Worm (Caenorhabditis elegans) whole organism, late embryonic: ENCODE measurements around the gene eif-2Bgamma.
A peak's percentile ranks its signal among the peaks of the same experiment; 100 is the strongest.

ENCODE experiments used
- C08G9.2 ChIP-seq: sonication (generic microtip); optimal IDR thresholded peaks from 2 replicates; lab custom pipeline; 2016; ENCODE audit warnings: mild to moderate bottlenecking, missing genetic modification characterization, moderate library complexity, missing compliant biosample characterization
- C38D4.7 ChIP-seq: fragments of 200-800 bp; sonication (Bioruptor generic); optimal IDR thresholded peaks from 2 replicates; lab custom pipeline; 2018; ENCODE audit warnings: mild to moderate bottlenecking, missing genetic modification characterization, moderate library complexity, missing compliant biosample characterization
- F13H6.1 ChIP-seq: sonication (generic microtip); optimal IDR thresholded peaks from 2 replicates; lab custom pipeline; 2016; ENCODE audit warnings: missing genetic modification characterization, missing compliant biosample characterization
- K02D7.2 ChIP-seq: sonication (generic microtip); optimal IDR thresholded peaks from 2 replicates; lab custom pipeline; 2017; ENCODE audit warnings: mild to moderate bottlenecking, missing genetic modification characterization, missing compliant biosample characterization
- K09A11.1 ChIP-seq: sonication (generic microtip); optimal IDR thresholded peaks from 2 replicates; lab custom pipeline; 2017; ENCODE audit warnings: antibody characterized with exemption, mild to moderate bottlenecking, missing genetic modification characterization, missing compliant biosample characterization; ENCODE audit not compliant: insufficient read depth
- Y22D7AL.16 ChIP-seq: sonication (generic microtip); optimal IDR thresholded peaks from 2 replicates; lab custom pipeline; 2016; ENCODE audit warnings: missing genetic modification characterization, missing compliant biosample characterization
- ahr-1 ChIP-seq: sonication (generic microtip); optimal IDR thresholded peaks from 2 replicates; lab custom pipeline; 2016; ENCODE audit warnings: missing genetic modification characterization, missing compliant biosample characterization
- ceh-18 ChIP-seq: sonication (generic microtip); optimal IDR thresholded peaks from 2 replicates; lab custom pipeline; 2016; ENCODE audit warnings: missing genetic modification characterization, missing compliant biosample characterization
- ceh-19 ChIP-seq: fragments of 200-800 bp; sonication (Bioruptor generic); optimal IDR thresholded peaks from 2 replicates; lab custom pipeline; 2018; ENCODE audit warnings: mild to moderate bottlenecking, missing genetic modification characterization, missing compliant biosample characterization
- ceh-31 ChIP-seq: sonication (generic microtip); optimal IDR thresholded peaks from 2 replicates; lab custom pipeline; 2016; ENCODE audit warnings: missing genetic modification characterization, missing compliant biosample characterization
- ceh-45 ChIP-seq: fragments of 200-800 bp; sonication (Bioruptor generic); IDR thresholded peaks from 2 replicates; pipeline ENCODE4 v1.3.6; 2022; ENCODE audit warnings: missing genetic modification reagents, missing genetic modification characterization, missing compliant biosample characterization
- ceh-48 ChIP-seq: sonication (generic microtip); optimal IDR thresholded peaks from 2 replicates; lab custom pipeline; 2016; ENCODE audit warnings: missing genetic modification characterization, inconsistent platforms, missing compliant biosample characterization
- ceh-6 ChIP-seq: fragments of 200-800 bp; sonication (Bioruptor generic); optimal IDR thresholded peaks from 2 replicates; lab custom pipeline; 2018; ENCODE audit warnings: mild to moderate bottlenecking, missing genetic modification characterization, missing compliant biosample characterization
- ceh-9 ChIP-seq: sonication (generic microtip); optimal IDR thresholded peaks from 2 replicates; lab custom pipeline; 2016; ENCODE audit warnings: mild to moderate bottlenecking, missing genetic modification characterization, inconsistent platforms, missing compliant biosample characterization
- che-1 ChIP-seq: sonication (generic microtip); optimal IDR thresholded peaks from 2 replicates; lab custom pipeline; 2016; ENCODE audit warnings: mild to moderate bottlenecking, missing genetic modification characterization, missing compliant biosample characterization
- dmd-4 ChIP-seq: sonication (generic microtip); optimal IDR thresholded peaks from 2 replicates; lab custom pipeline; 2016; ENCODE audit warnings: borderline replicate concordance, missing genetic modification characterization, missing compliant biosample characterization
- dve-1 ChIP-seq: sonication (generic microtip); optimal IDR thresholded peaks from 2 replicates; lab custom pipeline; 2017; ENCODE audit warnings: antibody characterized with exemption, mild to moderate bottlenecking, missing genetic modification characterization, missing compliant biosample characterization
- elt-2 ChIP-seq: sonication (generic microtip); optimal IDR thresholded peaks from 2 replicates; lab custom pipeline; 2016; ENCODE audit warnings: missing genetic modification reagents, missing genetic modification characterization, missing compliant biosample characterization
- eyg-1 ChIP-seq: sonication (generic microtip); optimal IDR thresholded peaks from 2 replicates; lab custom pipeline; 2016; ENCODE audit warnings: missing genotype, missing genetic modification characterization, missing compliant biosample characterization
- fax-1 ChIP-seq: sonication (generic microtip); optimal IDR thresholded peaks from 2 replicates; lab custom pipeline; 2016; ENCODE audit warnings: missing genotype, missing genetic modification characterization, missing compliant biosample characterization
- fkh-10 ChIP-seq: fragments of 150-350 bp; optimal IDR thresholded peaks from 2 replicates; lab custom pipeline; 2014; ENCODE audit warnings: missing biosample characterization, missing genetic modification reagents, missing genetic modification characterization
- fkh-6 ChIP-seq: sonication (generic microtip); optimal IDR thresholded peaks from 2 replicates; lab custom pipeline; 2016; ENCODE audit warnings: missing genetic modification characterization, missing compliant biosample characterization
- gmeb-2 ChIP-seq: sonication (generic microtip); optimal IDR thresholded peaks from 2 replicates; lab custom pipeline; 2016; ENCODE audit warnings: missing genetic modification characterization, inconsistent platforms, missing compliant biosample characterization
- hlh-13 ChIP-seq: fragments of 200-800 bp; sonication (Bioruptor generic); optimal IDR thresholded peaks from 2 replicates; lab custom pipeline; 2018; ENCODE audit warnings: mild to moderate bottlenecking, missing genetic modification characterization, missing compliant biosample characterization
- hlh-15 ChIP-seq: sonication (generic microtip); optimal IDR thresholded peaks from 2 replicates; lab custom pipeline; 2016; ENCODE audit warnings: missing genetic modification characterization, missing compliant biosample characterization
- hlh-30 ChIP-seq: sonication (generic microtip); optimal IDR thresholded peaks from 2 replicates; lab custom pipeline; 2017; ENCODE audit warnings: antibody characterized with exemption, missing genetic modification characterization, missing compliant biosample characterization; ENCODE audit not compliant: insufficient read depth
- hlh-6 ChIP-seq: sonication (generic microtip); optimal IDR thresholded peaks from 2 replicates; lab custom pipeline; 2016; ENCODE audit warnings: missing genotype, missing genetic modification characterization, missing compliant biosample characterization
- lin-11 ChIP-seq: fragments of 200-800 bp; sonication (Bioruptor generic); optimal IDR thresholded peaks from 2 replicates; lab custom pipeline; 2018; ENCODE audit warnings: mild to moderate bottlenecking, missing genetic modification characterization, missing compliant biosample characterization
- madf-2 ChIP-seq: sonication (generic microtip); optimal IDR thresholded peaks from 2 replicates; lab custom pipeline; 2017; ENCODE audit warnings: missing genetic modification characterization, missing compliant biosample characterization
- nfya-1 ChIP-seq: sonication (generic microtip); optimal IDR thresholded peaks from 2 replicates; lab custom pipeline; 2017; ENCODE audit warnings: missing genetic modification characterization, mild to moderate bottlenecking, missing compliant biosample characterization, antibody characterized with exemption, moderate library complexity
- nhr-232 ChIP-seq: sonication (generic microtip); optimal IDR thresholded peaks from 2 replicates; lab custom pipeline; 2016; ENCODE audit warnings: missing genetic modification characterization, missing compliant biosample characterization
- pat-9 ChIP-seq: fragments of 200-800 bp; sonication (Bioruptor generic); optimal IDR thresholded peaks from 2 replicates; lab custom pipeline; 2018; ENCODE audit warnings: mild to moderate bottlenecking, missing genetic modification characterization, moderate library complexity, missing compliant biosample characterization
- pha-2 ChIP-seq: sonication (generic microtip); optimal IDR thresholded peaks from 2 replicates; lab custom pipeline; 2017; ENCODE audit warnings: mild to moderate bottlenecking, missing genetic modification characterization, missing compliant biosample characterization
- ref-2 ChIP-seq: sonication (generic microtip); optimal IDR thresholded peaks from 2 replicates; lab custom pipeline; 2016; ENCODE audit warnings: missing genetic modification characterization, missing compliant biosample characterization
- rnt-1 ChIP-seq: sonication (generic microtip); optimal IDR thresholded peaks from 2 replicates; lab custom pipeline; 2016; ENCODE audit warnings: missing genetic modification characterization, missing compliant biosample characterization
- sdc-2 ChIP-seq: sonication (generic microtip); optimal IDR thresholded peaks from 2 replicates; lab custom pipeline; 2016; ENCODE audit warnings: missing genotype, missing genetic modification characterization, missing compliant biosample characterization
- sox-2 ChIP-seq: fragments of 200-800 bp; sonication (Bioruptor generic); IDR thresholded peaks from 2 replicates; pipeline ENCODE4 v1.3.6; 2022; ENCODE audit warnings: missing genetic modification reagents, missing genetic modification characterization, missing compliant biosample characterization
- sox-4 ChIP-seq: sonication (generic microtip); optimal IDR thresholded peaks from 2 replicates; lab custom pipeline; 2017; ENCODE audit warnings: mild to moderate bottlenecking, missing genetic modification characterization, inconsistent platforms, missing compliant biosample characterization
- tbx-2 ChIP-seq: sonication (generic microtip); optimal IDR thresholded peaks from 2 replicates; lab custom pipeline; 2016; ENCODE audit warnings: missing genetic modification characterization, missing compliant biosample characterization
- tbx-7 ChIP-seq: sonication (generic microtip); optimal IDR thresholded peaks from 2 replicates; lab custom pipeline; 2016; ENCODE audit warnings: missing genotype, missing genetic modification characterization, missing compliant biosample characterization
- unc-55 ChIP-seq: sonication (generic microtip); optimal IDR thresholded peaks from 2 replicates; lab custom pipeline; 2017; ENCODE audit warnings: missing biosample characterization, missing genetic modification reagents, missing genetic modification characterization
- unc-86 ChIP-seq: sonication (generic microtip); optimal IDR thresholded peaks from 2 replicates; lab custom pipeline; 2016; ENCODE audit warnings: missing genetic modification characterization, missing compliant biosample characterization
- zip-5 ChIP-seq: sonication (generic microtip); optimal IDR thresholded peaks from 2 replicates; lab custom pipeline; 2016; ENCODE audit warnings: missing genetic modification characterization, missing compliant biosample characterization
- ztf-16 ChIP-seq: sonication (generic microtip); optimal IDR thresholded peaks from 2 replicates; lab custom pipeline; 2017; ENCODE audit warnings: missing genetic modification characterization, missing compliant biosample characterization

eif-2Bgamma gene

ce11 chrII:6967618-6968017 is at the start of gene eif-2Bgamma:
eif-2Bgamma (minus strand) TSS chrII:6967648.
- TF ChIP-seq dmd-4 (tag; lab: Kevin White, UChicago) (no peak), fkh-10 (no peak), nfya-1 (peak; percentile 2), lin-11 (tag; lab: Kevin White, UChicago) (no peak)

ce11 chrII:7012592-7012991 is 45.1 kb upstream of the eif-2Bgamma start, which contains the start of gene sqv-7:
sqv-7 (minus strand) TSS chrII:7012692.
- TF ChIP-seq lin-11 (tag; lab: Kevin White, UChicago) (no peak), unc-86 (no peak), fkh-10 (no peak), ceh-19 (GFP tag; lab: Kevin White, UChicago) (no peak), hlh-13 (GFP tag; lab: Kevin White, UChicago) (no peak), ahr-1 (tag; lab: Kevin White, UChicago) (no peak), ceh-48 (tag; lab: Kevin White, UChicago) (no peak), ref-2 (tag; lab: Kevin White, UChicago) (no peak), eyg-1 (no peak), zip-5 (no peak), K02D7.2 (tag; lab: Kevin White, UChicago) (no peak), tbx-7 (tag; lab: Kevin White, UChicago) (no peak), unc-55 (GFP tag; lab: Kevin White, UChicago) (no peak), sox-2 (GFP tag; lab: Robert Waterston, UW) (no peak), ceh-6 (no peak), pha-2 (tag; lab: Kevin White, UChicago) (no peak), C38D4.7 (no peak), hlh-30 (no peak), hlh-15 (no peak)

ce11 chrII:7002956-7003357 is 35.5 kb upstream of the eif-2Bgamma start:
- no peak for TF ChIP-seq elt-2
- TF ChIP-seq ceh-18 (tag; lab: Kevin White, UChicago), result no peak
- no peak for TF ChIP-seq pat-9 (tag; lab: Kevin White, UChicago)
- peak; percentile 12 for TF ChIP-seq madf-2 (tag; lab: Kevin White, UChicago)
- peak; percentile 7 for TF ChIP-seq sox-4 (tag; lab: Kevin White, UChicago)
- TF ChIP-seq Y22D7AL.16 (tag; lab: Kevin White, UChicago), result peak; percentile 13
- no peak for TF ChIP-seq fax-1
- peak; percentile 16 for TF ChIP-seq che-1 (tag; lab: Kevin White, UChicago)
- TF ChIP-seq nfya-1, result peak; percentile 4
- TF ChIP-seq ztf-16 (tag; lab: Kevin White, UChicago), result no peak
- no peak for TF ChIP-seq F13H6.1 (tag; lab: Kevin White, UChicago)
- TF ChIP-seq C08G9.2 (tag; lab: Kevin White, UChicago), result no peak

ce11 chrII:7001405-7001804 is 34.0 kb upstream of the eif-2Bgamma start:
- TF ChIP-seq C38D4.7 (peak; percentile 78), hlh-15 (peak; percentile 66), rnt-1 (tag; lab: Kevin White, UChicago) (peak; percentile 50), hlh-13 (GFP tag; lab: Kevin White, UChicago) (peak; percentile 72), ceh-31 (tag; lab: Kevin White, UChicago) (peak; percentile 21), Y22D7AL.16 (tag; lab: Kevin White, UChicago) (peak; percentile 70), elt-2 (peak; percentile 84), sdc-2 (peak; percentile 74), K02D7.2 (tag; lab: Kevin White, UChicago) (peak; percentile 70), unc-86 (peak; percentile 68), tbx-7 (tag; lab: Kevin White, UChicago) (peak; percentile 15), gmeb-2 (peak; percentile 84), che-1 (tag; lab: Kevin White, UChicago) (peak; percentile 85), tbx-2 (peak; percentile 50), nhr-232 (tag; lab: Kevin White, UChicago) (peak; percentile 77), ztf-16 (tag; lab: Kevin White, UChicago) (peak; percentile 63), ceh-45 (GFP tag; lab: Robert Waterston, UW) (peak; percentile 73; the same call in 1 of the 2 replicates), pha-2 (tag; lab: Kevin White, UChicago) (peak; percentile 85), fkh-6 (tag; lab: Kevin White, UChicago) (peak; percentile 75), K09A11.1 (tag; lab: Kevin White, UChicago) (peak; percentile 22), ref-2 (tag; lab: Kevin White, UChicago) (peak; percentile 72), pat-9 (tag; lab: Kevin White, UChicago) (peak; percentile 84), hlh-6 (tag; lab: Kevin White, UChicago) (peak; percentile 87), dve-1 (tag; lab: Kevin White, UChicago) (peak; percentile 33), lin-11 (tag; lab: Kevin White, UChicago) (peak; percentile 75), eyg-1 (peak; percentile 68), ceh-9 (tag; lab: Kevin White, UChicago) (peak; percentile 41), ceh-48 (tag; lab: Kevin White, UChicago) (peak; percentile 59), ceh-18 (tag; lab: Kevin White, UChicago) (peak; percentile 28), F13H6.1 (tag; lab: Kevin White, UChicago) (peak; percentile 41)
